Worm (Caenorhabditis elegans) whole organism, L2 larva: ENCODE measurements around the gene C02E7.7.

Experiments used
- aly-2 ChIP-seq: fragments of 150-350 bp; optimal IDR thresholded peaks from 2 replicates; lab custom pipeline; 2014; ENCODE audit warnings: missing biosample characterization, missing genetic modification characterization
- ama-1 ChIP-seq: fragments of 150-350 bp; optimal IDR thresholded peaks from 2 replicates; lab custom pipeline; 2018; ENCODE audit warnings: inconsistent platforms
- ceh-82 ChIP-seq: fragments of 150-350 bp; optimal IDR thresholded peaks from 2 replicates; lab custom pipeline; 2014; ENCODE audit warnings: missing biosample characterization, missing genetic modification characterization
- fos-1 ChIP-seq: fragments of 150-350 bp; optimal IDR thresholded peaks from 2 replicates; lab custom pipeline; 2014; ENCODE audit warnings: missing biosample characterization, missing genetic modification characterization
- lin-11 ChIP-seq: fragments of 150-350 bp; sonication (generic microtip); optimal IDR thresholded peaks from 2 replicates; lab custom pipeline; 2014; ENCODE audit warnings: missing biosample characterization, missing genetic modification characterization, inconsistent platforms, mixed read lengths
- nhr-10 ChIP-seq: sonication (generic microtip); optimal IDR thresholded peaks from 2 replicates; lab custom pipeline; 2017; ENCODE audit warnings: missing biosample characterization, missing genetic modification characterization
- nhr-12 ChIP-seq: fragments of 150-350 bp; optimal IDR thresholded peaks from 2 replicates; lab custom pipeline; 2014; ENCODE audit warnings: missing biosample characterization, missing genetic modification characterization
- ztf-11 ChIP-seq: sonication (generic microtip); optimal IDR thresholded peaks from 2 replicates; lab custom pipeline; 2017; ENCODE audit warnings: missing biosample characterization, missing genetic modification characterization

DNA sequence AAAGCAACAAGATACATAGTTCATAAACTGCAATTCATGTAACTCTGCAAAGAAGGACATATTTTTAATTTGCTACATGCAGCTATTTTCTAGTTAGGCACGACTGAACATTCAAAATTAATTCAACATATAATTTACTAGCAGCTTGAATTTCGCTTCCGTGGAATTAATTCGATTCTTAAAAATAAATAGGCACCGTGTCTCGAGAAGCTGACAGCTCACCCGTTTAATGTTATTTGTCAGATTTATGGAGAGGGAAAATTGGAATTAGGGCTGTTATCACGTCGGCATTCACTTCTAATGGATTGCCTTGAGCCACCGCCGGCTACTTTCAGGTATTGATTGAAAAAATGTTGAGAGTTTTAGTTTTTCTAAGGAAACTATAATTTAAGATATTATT lies 8.0 kb upstream of the C02E7.7 start, which contains the start of gene srh-21:
- TF ChIP-seq ama-1 (lab: Kevin White, UChicago) (no peak), ztf-11 (tag; lab: Kevin White, UChicago) (no peak), aly-2 (no peak), nhr-12 (tag; lab: Kevin White, UChicago) (no peak), nhr-10 (tag; lab: Kevin White, UChicago) (no peak), lin-11 (tag; lab: Kevin White, UChicago) (no peak), ceh-82 (tag; lab: Kevin White, UChicago) (no peak), fos-1 (tag; lab: Kevin White, UChicago) (no peak)
